Fruit fly (Drosophila melanogaster): ENCODE measurements around the gene CG4036.

CG4036 gene

dm6 chr2L:9758856-9759255 lies 31.8 kb upstream of the CG4036 start (continued):
- TF ChIP-seq sr (GFP tag; IDR thresholded peaks at IDR 0.05) (peak; percentile 63; the same call in 1 of the 3 replicates), Trl (optimal IDR thresholded peaks at IDR 0.05) (peak in 1 of 2 experiments; percentile 18), Trl (GFP tag; optimal IDR thresholded peaks at IDR 0.05) (peak; percentile 64), lab (GFP tag; optimal IDR thresholded peaks at IDR 0.05) (peak; percentile 59), trem (tag; optimal IDR thresholded peaks at IDR 0.05) (peak; percentile 55), Sox100B (GFP tag; optimal IDR thresholded peaks at IDR 0.05) (no peak), grn (GFP tag; optimal IDR thresholded peaks at IDR 0.05) (no peak), dimm (GFP tag; IDR thresholded peaks at IDR 0.05) (no peak), CG9932 (GFP tag; IDR thresholded peaks at IDR 0.05) (peak; percentile 92), cas (GFP tag; IDR thresholded peaks at IDR 0.05) (peak; percentile 60; the same call in 1 of the 2 replicates), CG30403 (GFP tag; optimal IDR thresholded peaks at IDR 0.05) (peak; percentile 52), Oaz (GFP tag; IDR thresholded peaks at IDR 0.05) (no peak), nom (GFP tag; optimal IDR thresholded peaks at IDR 0.05) (peak; percentile 64), Sry-β (GFP tag; optimal IDR thresholded peaks at IDR 0.05) (peak; percentile 37), CG4424 (GFP tag; optimal IDR thresholded peaks at IDR 0.05) (no peak), cato (GFP tag; optimal IDR thresholded peaks at IDR 0.05; ENCODE audit: borderline replicate concordance) (peak; percentile 4), CG17802 (tag; optimal IDR thresholded peaks at IDR 0.05) (no peak), Hr51 (GFP tag; optimal IDR thresholded peaks at IDR 0.05) (peak in 1 of 2 experiments; percentile 57), CG12155 (GFP tag; optimal IDR thresholded peaks at IDR 0.05) (peak; percentile 75), Gsc (GFP tag; IDR thresholded peaks at IDR 0.05) (no peak), wdn (GFP tag; IDR thresholded peaks at IDR 0.05) (peak; percentile 69), CG17385 (GFP tag; optimal IDR thresholded peaks at IDR 0.05) (peak; percentile 24), CG13424 (tag; optimal IDR thresholded peaks at IDR 0.05) (peak; percentile 50), usp (GFP tag; optimal IDR thresholded peaks at IDR 0.05) (no peak), CG12219 (GFP tag; optimal IDR thresholded peaks at IDR 0.05) (peak; percentile 30), pho (GFP tag; optimal IDR thresholded peaks at IDR 0.05) (peak; percentile 67), crc (GFP tag; optimal IDR thresholded peaks at IDR 0.05) (no peak), row (GFP tag; IDR thresholded peaks at IDR 0.05) (peak; percentile 96), ro (GFP tag; IDR thresholded peaks at IDR 0.05) (no peak), knrl (GFP tag; IDR thresholded peaks at IDR 0.05; ENCODE audit: partially characterized antibody) (peak; percentile 92), CG13296 (GFP tag; optimal IDR thresholded peaks at IDR 0.05) (no peak), Doc3 (GFP tag; IDR thresholded peaks at IDR 0.05; ENCODE audit: partially characterized antibody) (peak; percentile 92), CG11560 (tag; IDR thresholded peaks at IDR 0.05) (peak; percentile 71; the same call in 2 of the 3 replicates), Spps (tag; optimal IDR thresholded peaks at IDR 0.05) (no peak), CG1832 (GFP tag; optimal IDR thresholded peaks at IDR 0.05) (no peak), unpg (GFP tag; optimal IDR thresholded peaks at IDR 0.05) (peak; percentile 27), CG10462 (GFP tag; optimal IDR thresholded peaks at IDR 0.05) (no peak), CG31365 (tag; optimal IDR thresholded peaks at IDR 0.05) (peak; percentile 16), CG2202 (tag; optimal IDR thresholded peaks at IDR 0.05) (no peak), sug (tag; optimal IDR thresholded peaks at IDR 0.05) (peak; percentile 65), twi (tag; optimal IDR thresholded peaks at IDR 0.05) (peak; percentile 22), CG17612 (GFP tag; IDR thresholded peaks at IDR 0.05) (no peak), Hr3 (GFP tag; optimal IDR thresholded peaks at IDR 0.05) (peak; percentile 42), lilli (GFP tag; optimal IDR thresholded peaks at IDR 0.05) (peak; percentile 62), GATAe (GFP tag; conservative IDR thresholded peaks at IDR 0.05) (peak; percentile 54; the same call in 1 of the 2 replicates), ftz-f1 (GFP tag; optimal IDR thresholded peaks at IDR 0.05) (no peak), CG9817 (tag; optimal IDR thresholded peaks at IDR 0.05) (peak; percentile 59), exex (tag; optimal IDR thresholded peaks at IDR 0.05) (peak; percentile 58), D19B (GFP tag; optimal IDR thresholded peaks at IDR 0.05) (no peak), Eip74EF (GFP tag; optimal IDR thresholded peaks at IDR 0.05) (no peak)

All from whole organism, embryonic.